Fruit fly (Drosophila melanogaster) whole organism, embryonic: Measurements from ENCODE around the gene Srp14.

Source experiments
- CG10543 ChIP-seq: fragments of 200-800 bp; sonication (Bioruptor generic); optimal IDR thresholded peaks from 3 replicates; lab custom pipeline; 2017; ENCODE audit warnings: missing biosample characterization, mild to moderate bottlenecking, missing genetic modification characterization, moderate library complexity
- CG10979 ChIP-seq: fragments of 200-800 bp; sonication (Bioruptor generic); optimal IDR thresholded peaks from 2 replicates; lab custom pipeline; 2018; ENCODE audit warnings: missing biosample characterization, mild to moderate bottlenecking, missing genetic modification characterization, moderate library complexity
- CG11504 ChIP-seq: fragments of 200-800 bp; sonication (Bioruptor generic); optimal IDR thresholded peaks from 3 replicates; lab custom pipeline; 2019; ENCODE audit warnings: missing biosample characterization, mild to moderate bottlenecking, missing genetic modification characterization, moderate library complexity
- CG11695 ChIP-seq: fragments of 200-800 bp; sonication (Bioruptor generic); IDR thresholded peaks from 3 replicates; pipeline ENCODE4 v1.3.6; 2022; ENCODE audit warnings: missing biosample characterization, missing genetic modification characterization
- CG12769 ChIP-seq: fragments of 200-800 bp; sonication (Bioruptor generic); optimal IDR thresholded peaks from 2 replicates; lab custom pipeline; 2019; ENCODE audit warnings: missing biosample characterization, mild to moderate bottlenecking, missing genetic modification characterization, moderate library complexity
- CG13123 ChIP-seq: fragments of 200-800 bp; sonication (Bioruptor generic); optimal IDR thresholded peaks from 2 replicates; lab custom pipeline; 2016; ENCODE audit warnings: missing biosample characterization, missing genetic modification characterization
- CG1603 ChIP-seq: fragments of 200-800 bp; sonication (Bioruptor generic); optimal IDR thresholded peaks from 2 replicates; lab custom pipeline; 2019; ENCODE audit warnings: missing biosample characterization, mild to moderate bottlenecking, missing genetic modification characterization, moderate library complexity
- CG17912 ChIP-seq: fragments of 200-800 bp; sonication (Bioruptor generic); optimal IDR thresholded peaks from 2 replicates; lab custom pipeline; 2018; ENCODE audit warnings: missing biosample characterization, mild to moderate bottlenecking, missing genetic modification characterization
- CG1832 ChIP-seq: fragments of 200-800 bp; sonication (Bioruptor generic); optimal IDR thresholded peaks from 2 replicates; lab custom pipeline; 2017; ENCODE audit warnings: missing biosample characterization, mild to moderate bottlenecking, missing genetic modification characterization, inconsistent platforms
- CG18599 ChIP-seq: fragments of 200-800 bp; sonication (Bioruptor generic); optimal IDR thresholded peaks from 3 replicates; lab custom pipeline; 2017; ENCODE audit warnings: missing biosample characterization, missing genetic modification characterization, mild to moderate bottlenecking, moderate library complexity, missing genetic modification reagents
- CG2120 ChIP-seq: fragments of 200-800 bp; sonication (Bioruptor generic); optimal IDR thresholded peaks from 3 replicates; lab custom pipeline; 2016; ENCODE audit warnings: missing biosample characterization, missing genetic modification characterization
- CG32767 ChIP-seq: fragments of 200-800 bp; sonication (Bioruptor generic); IDR thresholded peaks from 2 replicates; pipeline ENCODE4 v1.3.6; 2022; ENCODE audit warnings: missing biosample characterization, missing genetic modification characterization
- CG4730 ChIP-seq: fragments of 200-800 bp; sonication (Bioruptor generic); IDR thresholded peaks from 2 replicates; pipeline ENCODE4 v1.3.6; 2022; ENCODE audit warnings: missing biosample characterization, missing genetic modification characterization
- CG7357 ChIP-seq: fragments of 200-800 bp; sonication (Bioruptor generic); IDR thresholded peaks from 3 replicates; pipeline ENCODE4 v1.3.6; 2022; ENCODE audit warnings: missing biosample characterization, missing genetic modification characterization
- CG7745 ChIP-seq: fragments of 200-800 bp; sonication (Bioruptor generic); optimal IDR thresholded peaks from 2 replicates; lab custom pipeline; 2018; ENCODE audit warnings: missing biosample characterization, mild to moderate bottlenecking, missing genetic modification characterization, moderate library complexity
- CG7987 ChIP-seq: fragments of 200-800 bp; sonication (Bioruptor generic); optimal IDR thresholded peaks from 2 replicates; lab custom pipeline; 2018; ENCODE audit warnings: missing biosample characterization, mild to moderate bottlenecking, missing genetic modification characterization, moderate library complexity
- CG8290 ChIP-seq, 3 experiments: fragments of 200-800 bp; sonication (Bioruptor generic); optimal IDR thresholded peaks; 2 replicates each; lab custom pipeline; 2016 to 2019; ENCODE audit warnings: missing biosample characterization in 3 of 3, missing genetic modification characterization in 3 of 3, mild to moderate bottlenecking in 2 of 3, moderate library complexity in 1 of 3
- CG8478 ChIP-seq: fragments of >200 bp; optimal IDR thresholded peaks from 2 replicates; lab custom pipeline; 2018
- D19B ChIP-seq: fragments of 200-800 bp; sonication (Bioruptor generic); optimal IDR thresholded peaks from 2 replicates; lab custom pipeline; 2017; ENCODE audit warnings: missing biosample characterization, mild to moderate bottlenecking, missing genetic modification characterization
- Drgx ChIP-seq: fragments of 200-800 bp; sonication (Bioruptor generic); IDR thresholded peaks from 2 replicates; pipeline ENCODE4 v1.3.6; 2022; ENCODE audit warnings: missing biosample characterization, missing genetic modification characterization
- Ets65A ChIP-seq: fragments of 200-800 bp; sonication (Bioruptor generic); peaks from one replicate; lab custom pipeline; 2016; ENCODE audit warnings: missing biosample characterization, missing genetic modification characterization
- Hey ChIP-seq: fragments of 200-800 bp; sonication (Bioruptor generic); optimal IDR thresholded peaks from 3 replicates; lab custom pipeline; 2018; ENCODE audit warnings: missing biosample characterization, mild to moderate bottlenecking, missing genetic modification characterization
- HmgZ ChIP-seq: fragments of 200-800 bp; sonication (Bioruptor generic); optimal IDR thresholded peaks from 2 replicates; lab custom pipeline; 2018; ENCODE audit warnings: missing biosample characterization, mild to moderate bottlenecking, missing genetic modification characterization
- Hr51 ChIP-seq, 2 experiments: fragments of 200-800 bp; sonication (Bioruptor generic); optimal IDR thresholded peaks; 2 replicates in 1 of 2; 3 replicates in 1 of 2; lab custom pipeline; 2016 to 2018; ENCODE audit warnings: missing biosample characterization in 2 of 2, missing genetic modification characterization in 2 of 2, mild to moderate bottlenecking in 1 of 2, moderate library complexity in 1 of 2
- Lhr ChIP-seq: fragments of 200-800 bp; sonication (Bioruptor generic); optimal IDR thresholded peaks from 3 replicates; lab custom pipeline; 2017; ENCODE audit warnings: mild to moderate bottlenecking, missing biosample characterization, missing genetic modification reagents, missing genetic modification characterization
- Oaz ChIP-seq: fragments of 200-800 bp; sonication (Bioruptor generic); IDR thresholded peaks from 2 replicates; pipeline ENCODE4 v1.3.6; 2022; ENCODE audit warnings: missing biosample characterization, missing genetic modification characterization
- Pdp1 ChIP-seq, 2 experiments: fragments of 200-800 bp; sonication (Bioruptor generic); optimal IDR thresholded peaks; 3 replicates each; lab custom pipeline; 2016; ENCODE audit warnings: missing biosample characterization in 2 of 2, missing genetic modification characterization in 2 of 2, mild to moderate bottlenecking in 1 of 2, moderate library complexity in 1 of 2
- Rfx ChIP-seq: fragments of 200-800 bp; sonication (Bioruptor generic); IDR thresholded peaks from 2 replicates; pipeline ENCODE4 v1.3.6; 2022; ENCODE audit warnings: missing biosample characterization, missing genetic modification characterization
- ac ChIP-seq: fragments of 200-800 bp; sonication (Bioruptor generic); optimal IDR thresholded peaks from 3 replicates; lab custom pipeline; 2017; ENCODE audit warnings: missing biosample characterization, mild to moderate bottlenecking, missing genetic modification characterization
- cas ChIP-seq: fragments of 200-800 bp; sonication (Bioruptor generic); IDR thresholded peaks from 2 replicates; pipeline ENCODE4 v1.3.6; 2022; ENCODE audit warnings: missing biosample characterization, missing genetic modification characterization
- chinmo ChIP-seq: fragments of 200-800 bp; sonication (Bioruptor generic); IDR thresholded peaks from 4 replicates; pipeline ENCODE4 v1.3.6; 2022; ENCODE audit warnings: missing biosample characterization, missing genetic modification characterization; ENCODE audit not compliant: partially characterized antibody
- ci ChIP-seq: fragments of 200-800 bp; sonication (Bioruptor generic); IDR thresholded peaks from 3 replicates; pipeline ENCODE4 v1.3.6; 2022; ENCODE audit warnings: missing biosample characterization, missing genetic modification characterization
- eve ChIP-seq, 2 experiments: fragments of >200 bp; optimal IDR thresholded peaks; 2 replicates each; lab custom pipeline; 2017; ENCODE audit warnings: missing biosample characterization in 2 of 2, missing genetic modification characterization in 2 of 2
- fd96Cb ChIP-seq: fragments of 200-800 bp; sonication (Bioruptor generic); optimal IDR thresholded peaks from 2 replicates; lab custom pipeline; 2018; ENCODE audit warnings: missing biosample characterization, mild to moderate bottlenecking, missing genetic modification characterization, moderate library complexity
- ftz-f1 ChIP-seq: fragments of 200-800 bp; sonication (Bioruptor generic); optimal IDR thresholded peaks from 2 replicates; lab custom pipeline; 2016; ENCODE audit warnings: missing biosample characterization, missing genetic modification characterization
- grau ChIP-seq: fragments of 200-800 bp; optimal IDR thresholded peaks from 3 replicates; lab custom pipeline; 2019; ENCODE audit warnings: missing biosample characterization, mild to moderate bottlenecking, missing genetic modification characterization, moderate library complexity
- hbn ChIP-seq: fragments of 200-800 bp; sonication (Bioruptor generic); IDR thresholded peaks from 2 replicates; pipeline ENCODE4 v1.3.6; 2022; ENCODE audit warnings: missing biosample characterization, missing genetic modification characterization; ENCODE audit not compliant: partially characterized antibody
- her ChIP-seq: fragments of 200-800 bp; sonication (Bioruptor generic); optimal IDR thresholded peaks from 2 replicates; lab custom pipeline; 2016; ENCODE audit warnings: missing biosample characterization, missing genetic modification characterization
- inv ChIP-seq: fragments of 200-800 bp; sonication (Bioruptor generic); IDR thresholded peaks from 2 replicates; pipeline ENCODE4 v1.3.6; 2022; ENCODE audit warnings: missing biosample characterization, missing genetic modification characterization; ENCODE audit not compliant: partially characterized antibody
- lab ChIP-seq: fragments of 200-800 bp; sonication (Bioruptor generic); optimal IDR thresholded peaks from 3 replicates; lab custom pipeline; 2017; ENCODE audit warnings: missing biosample characterization, missing genetic modification characterization, mild to moderate bottlenecking, moderate library complexity, missing genetic modification reagents
- odd ChIP-seq: fragments of 200-800 bp; sonication (Bioruptor generic); optimal IDR thresholded peaks from 2 replicates; lab custom pipeline; 2017; ENCODE audit warnings: missing biosample characterization, mild to moderate bottlenecking, missing genetic modification characterization
- prd ChIP-seq, 3 experiments: fragments of >200 bp in 2 of 3; fragments of 200-800 bp in 1 of 3; sonication (Bioruptor generic) in 1 of 3; optimal IDR thresholded peaks in 2 of 3; IDR thresholded peaks in 1 of 3; 2 replicates in 2 of 3; 3 replicates in 1 of 3; pipeline versions ENCODE4 v1.3.6 to Lab custom; 2017 to 2022; ENCODE audit warnings: missing biosample characterization in 1 of 3, missing genetic modification characterization in 1 of 3
- row ChIP-seq: fragments of 200-800 bp; sonication (Bioruptor generic); IDR thresholded peaks from 3 replicates; pipeline ENCODE4 v1.3.6; 2022; ENCODE audit warnings: missing biosample characterization, missing genetic modification characterization
- trem ChIP-seq: fragments of 200-800 bp; optimal IDR thresholded peaks from 3 replicates; lab custom pipeline; 2019; ENCODE audit warnings: missing biosample characterization, mild to moderate bottlenecking, missing genetic modification characterization, moderate library complexity
- twi ChIP-seq: fragments of 200-800 bp; optimal IDR thresholded peaks from 2 replicates; lab custom pipeline; 2019; ENCODE audit warnings: missing biosample characterization, mild to moderate bottlenecking, missing genetic modification characterization, moderate library complexity
- vvl ChIP-seq: fragments of 200-800 bp; sonication (Bioruptor generic); IDR thresholded peaks from 2 replicates; pipeline ENCODE4 v1.3.6; 2022; ENCODE audit warnings: missing biosample characterization, missing genetic modification characterization
- zfh2 ChIP-seq: fragments of 200-800 bp; sonication (Bioruptor generic); optimal IDR thresholded peaks from 2 replicates; lab custom pipeline; 2016; ENCODE audit warnings: missing biosample characterization, missing genetic modification characterization

Srp14 gene

dm6 chr3R:20549017-20549854, 30.7 kb upstream of the Srp14 start:
- TF ChIP-seq CG4730 (GFP tag; lab: Robert Waterston, UW), result no peak
- peak in 1 of 2 experiments; percentile 48 for TF ChIP-seq eve (GFP tag; optimal IDR thresholded peaks at IDR 0.05; lab: Kevin White, UChicago)
- TF ChIP-seq Pdp1 (GFP tag; optimal IDR thresholded peaks at IDR 0.05; lab: Kevin White, UChicago), result peak in 1 of 2 experiments; percentile 83
- peak; percentile 40 for TF ChIP-seq CG2120
- TF ChIP-seq grau (tag; lab: Kevin White, UChicago), result peak; percentile 88
- peak; percentile 66 for TF ChIP-seq row
- no peak for TF ChIP-seq ftz-f1 (GFP tag; lab: Kevin White, UChicago)
- peak; percentile 12 for TF ChIP-seq CG1603
- TF ChIP-seq CG13123, result no peak
- TF ChIP-seq ci (GFP tag; lab: Robert Waterston, UW), result 0 out of 3 replicates have a peak, but pooled peaks have one; percentile 10
- 0 out of 3 replicates have a peak, but pooled peaks have one; percentile 7 for TF ChIP-seq CG11695 (GFP tag; lab: Robert Waterston, UW)
- no peak for TF ChIP-seq fd96Cb (tag; lab: Kevin White, UChicago)
- peak; percentile 64 for TF ChIP-seq lab (GFP tag; lab: Kevin White, UChicago)
- TF ChIP-seq D19B (GFP tag; lab: Kevin White, UChicago), result peak; percentile 84
- peak; percentile 35 for TF ChIP-seq CG10543 (GFP tag; lab: Kevin White, UChicago)
- peak; percentile 56 for TF ChIP-seq twi (tag; lab: Kevin White, UChicago)
- TF ChIP-seq CG18599, result peak; percentile 27
- TF ChIP-seq odd (GFP tag; lab: Kevin White, UChicago), result no peak
- TF ChIP-seq ac (GFP tag; lab: Kevin White, UChicago), result no peak
- no peak for TF ChIP-seq inv (GFP tag; lab: Robert Waterston, UW)
- peak; percentile 19 for TF ChIP-seq her
- no peak for TF ChIP-seq cas (GFP tag; lab: Robert Waterston, UW)
- TF ChIP-seq Rfx (GFP tag; lab: Robert Waterston, UW), result peak; percentile 47; the same call in 1 of the 2 replicates
- no peak for TF ChIP-seq CG8290 (GFP tag; optimal IDR thresholded peaks at IDR 0.05; lab: Kevin White, UChicago)
- TF ChIP-seq CG8290 (tag; optimal IDR thresholded peaks at IDR 0.05; lab: Kevin White, UChicago), result peak in 1 of 2 experiments; percentile 56
- TF ChIP-seq Drgx (GFP tag; lab: Robert Waterston, UW), result peak; percentile 32; the same call in 1 of the 2 replicates
- no peak for TF ChIP-seq CG32767 (GFP tag; lab: Robert Waterston, UW)
- no peak for TF ChIP-seq Hr51 (GFP tag; optimal IDR thresholded peaks at IDR 0.05; lab: Kevin White, UChicago)
- peak; percentile 19 for TF ChIP-seq Ets65A (GFP tag; lab: Kevin White, UChicago)
- no peak for TF ChIP-seq prd (optimal IDR thresholded peaks at IDR 0.05; lab: Kevin White, UChicago)
- no peak for TF ChIP-seq prd (GFP tag; IDR thresholded peaks at IDR 0.05; lab: Robert Waterston, UW)
- no peak for TF ChIP-seq trem
- no peak for TF ChIP-seq CG1832
- TF ChIP-seq hbn (GFP tag; lab: Robert Waterston, UW), result no peak
- TF ChIP-seq CG7745, result no peak
- TF ChIP-seq CG8478 (lab: Kevin White, UChicago), result no peak
- peak; percentile 34 for TF ChIP-seq vvl (GFP tag; lab: Robert Waterston, UW)
- peak; percentile 43 for TF ChIP-seq CG12769 (tag; lab: Kevin White, UChicago)
- TF ChIP-seq Oaz, result no peak
- peak; percentile 9 for TF ChIP-seq CG11504 (tag; lab: Kevin White, UChicago)
- TF ChIP-seq CG10979, result no peak
- TF ChIP-seq CG7987, result peak; percentile 20
- no peak for TF ChIP-seq Lhr (GFP tag; lab: Kevin White, UChicago)
- no peak for TF ChIP-seq zfh2 (GFP tag; lab: Kevin White, UChicago)
- TF ChIP-seq chinmo (GFP tag; lab: Robert Waterston, UW), result 0 out of 4 replicates have a peak, but pooled peaks have one; percentile 34
- peak; percentile 39 for TF ChIP-seq Hey (tag; lab: Kevin White, UChicago)
- TF ChIP-seq HmgZ (tag; lab: Kevin White, UChicago), result peak; percentile 5
- no peak for TF ChIP-seq CG7357
- peak; percentile 43 for TF ChIP-seq CG17912 (GFP tag; lab: Kevin White, UChicago)
